Worm (Caenorhabditis elegans) whole organism, young adult: Measurements from ENCODE around the gene tor-2.

Experiments
- F37B4.10 ChIP-seq: fragments of 200-800 bp; sonication (Bioruptor generic); IDR thresholded peaks from 2 replicates; pipeline ENCODE4 v1.3.6; 2022; ENCODE audit warnings: missing genetic modification characterization, missing compliant biosample characterization
- aptf-2 ChIP-seq: fragments of 200-800 bp; sonication (Bioruptor generic); conservative IDR thresholded peaks from 2 replicates; pipeline ENCODE4 v1.3.6; 2022; ENCODE audit warnings: missing genetic modification reagents, missing genetic modification characterization, missing compliant biosample characterization
- athp-1 ChIP-seq: sonication (generic microtip); optimal IDR thresholded peaks from 2 replicates; lab custom pipeline; 2017; ENCODE audit warnings: mild to moderate bottlenecking, missing genetic modification characterization, missing compliant biosample characterization
- ccch-3 ChIP-seq: fragments of 200-800 bp; sonication (Bioruptor generic); optimal IDR thresholded peaks from 2 replicates; lab custom pipeline; 2018; ENCODE audit warnings: mild to moderate bottlenecking, missing genetic modification characterization, missing compliant biosample characterization
- dpl-1 ChIP-seq: fragments of 150-350 bp; optimal IDR thresholded peaks from 2 replicates; lab custom pipeline; 2014; ENCODE audit warnings: missing biosample characterization, missing genetic modification reagents, missing genetic modification characterization
- egrh-3 ChIP-seq: fragments of 200-800 bp; sonication (Bioruptor generic); IDR thresholded peaks from 2 replicates; pipeline ENCODE4 v1.3.6; 2022; ENCODE audit warnings: missing genetic modification reagents, missing genetic modification characterization, missing compliant biosample characterization
- ets-4 ChIP-seq: fragments of 200-800 bp; sonication (Bioruptor generic); optimal IDR thresholded peaks from 2 replicates; lab custom pipeline; 2018; ENCODE audit warnings: mild to moderate bottlenecking, missing genetic modification characterization, missing compliant biosample characterization
- lin-35 ChIP-seq, 3 experiments: fragments of 150-350 bp in 2 of 3; sonication (generic microtip) in 1 of 3; optimal IDR thresholded peaks; 2 replicates each; lab custom pipeline; 2014 to 2018; ENCODE audit warnings: missing biosample characterization in 3 of 3, missing genetic modification characterization in 3 of 3, missing genetic modification reagents in 3 of 3
- sdz-38 ChIP-seq: sonication (generic microtip); optimal IDR thresholded peaks from 2 replicates; lab custom pipeline; 2016; ENCODE audit warnings: missing genotype, missing genetic modification characterization, missing compliant biosample characterization
- snpc-4 ChIP-seq, 5 experiments: fragments of 150-350 bp in 1 of 5; sonication (generic microtip) in 4 of 5; optimal IDR thresholded peaks; 2 replicates each; lab custom pipeline; 2014 to 2018; ENCODE audit warnings: missing genetic modification characterization in 5 of 5, missing biosample characterization in 3 of 5, antibody characterized with exemption in 2 of 5, mild to moderate bottlenecking in 2 of 5, missing compliant biosample characterization in 2 of 5, missing genotype in 2 of 5, moderate library complexity in 2 of 5, missing genetic modification reagents in 1 of 5
- sptf-2 ChIP-seq: fragments of 200-800 bp; sonication (Bioruptor generic); optimal IDR thresholded peaks from 2 replicates; lab custom pipeline; 2018; ENCODE audit warnings: mild to moderate bottlenecking, missing genetic modification characterization, missing compliant biosample characterization
- unc-62 ChIP-seq: fragments of 150-350 bp; optimal IDR thresholded peaks from 2 replicates; lab custom pipeline; 2014; ENCODE audit warnings: missing biosample characterization, missing genetic modification reagents, missing genetic modification characterization

- TF ChIP-seq F37B4.10 (GFP tag; lab: Robert Waterston, UW), result no peak
- TF ChIP-seq aptf-2 (GFP tag; lab: Robert Waterston, UW), result no peak
- TF ChIP-seq egrh-3 (GFP tag; lab: Robert Waterston, UW), result no peak
- no peak for TF ChIP-seq sptf-2 (GFP tag; lab: Kevin White, UChicago)
- no peak for TF ChIP-seq ets-4
- TF ChIP-seq snpc-4 (GFP tag; optimal IDR thresholded peaks at IDR 0.05; lab: Kevin White, UChicago), result no peak
- peak in 3 of 4 experiments; percentile 10 to 58 (median 47) for TF ChIP-seq snpc-4 (tag; optimal IDR thresholded peaks at IDR 0.05; lab: Kevin White, UChicago)
- no peak for TF ChIP-seq athp-1 (tag; lab: Kevin White, UChicago)
- TF ChIP-seq ccch-3 (GFP tag; lab: Kevin White, UChicago), result no peak
- no peak for TF ChIP-seq dpl-1 (GFP tag; lab: Kevin White, UChicago)
- TF ChIP-seq lin-35 (GFP tag; optimal IDR thresholded peaks at IDR 0.05; lab: Kevin White, UChicago), result no peak
- TF ChIP-seq sdz-38 (tag; lab: Kevin White, UChicago), result no peak
- peak; percentile 0 for TF ChIP-seq unc-62 (GFP tag; lab: Kevin White, UChicago)
Measured at ce11 chrIV:13979797-13980459, 4.0 kb downstream of the tor-2 start, which contains the start of gene dnbp-1.
